Worm (Caenorhabditis elegans) whole organism, L1 larva: ENCODE data around the gene F41E6.7.

Source experiments
- ama-1 ChIP-seq: fragments of 150-350 bp; optimal IDR thresholded peaks from 2 replicates; lab custom pipeline; 2014
- snpc-4 ChIP-seq: fragments of 150-350 bp; optimal IDR thresholded peaks from 2 replicates; lab custom pipeline; 2014; ENCODE audit warnings: missing biosample characterization, missing genetic modification characterization

DNA sequence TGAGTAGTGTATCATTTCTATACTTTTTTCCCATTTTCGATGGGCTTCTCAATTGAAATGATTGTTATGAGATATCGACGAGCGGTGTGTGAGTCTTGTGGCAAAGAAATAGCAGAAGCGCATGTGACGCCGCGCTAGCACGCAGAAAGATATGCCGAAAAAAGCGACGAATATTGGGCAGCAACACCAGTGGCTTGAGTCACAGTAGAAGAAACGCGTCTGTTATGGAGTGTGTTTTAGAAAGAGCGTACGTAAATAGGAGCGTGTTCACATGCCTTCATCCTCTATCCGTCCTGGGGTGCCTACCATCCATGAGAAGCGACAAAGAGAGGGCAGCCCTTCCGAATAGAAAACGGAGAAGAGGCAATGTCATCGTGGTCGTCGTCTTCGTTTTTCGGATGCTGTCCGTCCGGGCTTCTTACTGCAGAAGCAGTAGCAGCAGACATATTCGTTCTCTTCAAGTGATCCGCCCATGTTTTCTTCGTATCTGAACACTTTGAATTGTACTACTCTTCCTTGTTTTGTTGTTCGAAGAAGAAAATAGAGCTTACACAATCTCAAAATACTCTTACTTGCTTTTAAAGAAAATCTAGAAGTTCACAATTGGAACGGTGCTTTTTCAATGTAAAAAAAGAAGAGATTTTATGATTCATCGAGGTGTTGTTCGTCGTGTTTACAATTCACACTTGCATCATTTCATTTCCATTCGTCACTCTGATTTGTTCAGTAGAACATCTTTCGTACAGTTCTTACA lies 10.9 kb upstream of the F41E6.7 start:
- TF ChIP-seq ama-1 (lab: Kevin White, UChicago): no peak
- TF ChIP-seq snpc-4 (tag; lab: Kevin White, UChicago): no peak
